Worm (Caenorhabditis elegans): Measurements from ENCODE around the gene R09F10.1.

DNA sequence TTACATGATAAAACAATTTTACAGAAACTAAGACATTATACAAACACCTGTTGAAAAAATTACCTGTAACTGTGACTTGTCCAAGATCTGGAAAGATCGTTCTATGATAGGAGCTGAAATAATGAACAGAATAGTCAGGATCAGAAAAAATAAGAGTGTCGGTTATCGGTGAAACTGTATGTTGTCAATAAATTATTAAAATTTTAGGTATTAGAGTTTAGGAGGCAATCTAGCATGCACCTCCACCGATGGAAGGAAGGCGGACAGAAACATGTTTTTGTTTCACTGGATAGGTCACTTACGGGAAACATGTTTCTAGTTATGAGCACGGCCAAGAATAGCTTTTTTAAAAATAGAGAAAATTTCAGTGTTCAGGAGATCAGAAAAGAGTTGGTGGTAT lies 23.8 kb upstream of the R09F10.1 start, which contains the start of gene ced-13:
- TF ChIP-seq snpc-4 (tag; optimal IDR thresholded peaks at IDR 0.05) (no peak), lsy-2 (tag; optimal IDR thresholded peaks at IDR 0.05) (no peak), zag-1 (tag; optimal IDR thresholded peaks at IDR 0.05) (no peak), tbx-2 (tag; optimal IDR thresholded peaks at IDR 0.05) (no peak), pqm-1 (tag; optimal IDR thresholded peaks at IDR 0.05) (no peak), alr-1 (tag; optimal IDR thresholded peaks at IDR 0.05; ENCODE audit: borderline replicate concordance) (no peak), dpl-1 (GFP tag; optimal IDR thresholded peaks at IDR 0.05) (no peak)
